Worm (Caenorhabditis elegans) whole organism, late embryonic: ENCODE data around the gene C02F5.10.

Experiments
- C38D4.7 ChIP-seq: fragments of 200-800 bp; sonication (Bioruptor generic); optimal IDR thresholded peaks from 2 replicates; lab custom pipeline; 2018; ENCODE audit warnings: mild to moderate bottlenecking, missing genetic modification characterization, moderate library complexity, missing compliant biosample characterization
- F13H6.1 ChIP-seq: sonication (generic microtip); optimal IDR thresholded peaks from 2 replicates; lab custom pipeline; 2016; ENCODE audit warnings: missing genetic modification characterization, missing compliant biosample characterization
- K02D7.2 ChIP-seq: sonication (generic microtip); optimal IDR thresholded peaks from 2 replicates; lab custom pipeline; 2017; ENCODE audit warnings: mild to moderate bottlenecking, missing genetic modification characterization, missing compliant biosample characterization
- T23F11.4 ChIP-seq: fragments of 200-800 bp; sonication (Bioruptor generic); optimal IDR thresholded peaks from 2 replicates; lab custom pipeline; 2018; ENCODE audit warnings: mild to moderate bottlenecking, missing genetic modification characterization, missing compliant biosample characterization
- ahr-1 ChIP-seq: sonication (generic microtip); optimal IDR thresholded peaks from 2 replicates; lab custom pipeline; 2016; ENCODE audit warnings: missing genetic modification characterization, missing compliant biosample characterization
- ama-1 ChIP-seq: fragments of 150-350 bp; optimal IDR thresholded peaks from 2 replicates; lab custom pipeline; 2014
- ceh-14 ChIP-seq: sonication (generic microtip); optimal IDR thresholded peaks from 2 replicates; lab custom pipeline; 2016; ENCODE audit warnings: missing genotype, missing genetic modification characterization, missing compliant biosample characterization
- ceh-18 ChIP-seq: sonication (generic microtip); optimal IDR thresholded peaks from 2 replicates; lab custom pipeline; 2016; ENCODE audit warnings: missing genetic modification characterization, missing compliant biosample characterization
- ceh-19 ChIP-seq: fragments of 200-800 bp; sonication (Bioruptor generic); optimal IDR thresholded peaks from 2 replicates; lab custom pipeline; 2018; ENCODE audit warnings: mild to moderate bottlenecking, missing genetic modification characterization, missing compliant biosample characterization
- ceh-22 ChIP-seq: sonication (generic microtip); optimal IDR thresholded peaks from 2 replicates; lab custom pipeline; 2017; ENCODE audit warnings: missing biosample characterization, missing genetic modification characterization
- ceh-24 ChIP-seq: sonication (generic microtip); optimal IDR thresholded peaks from 2 replicates; lab custom pipeline; 2016; ENCODE audit warnings: mild to moderate bottlenecking, missing genetic modification characterization, missing compliant biosample characterization
- ceh-31 ChIP-seq: sonication (generic microtip); optimal IDR thresholded peaks from 2 replicates; lab custom pipeline; 2016; ENCODE audit warnings: missing genetic modification characterization, missing compliant biosample characterization
- ceh-34 ChIP-seq: sonication (generic microtip); optimal IDR thresholded peaks from 2 replicates; lab custom pipeline; 2016; ENCODE audit warnings: mild to moderate bottlenecking, missing genetic modification characterization, missing compliant biosample characterization
- ceh-45 ChIP-seq: fragments of 200-800 bp; sonication (Bioruptor generic); IDR thresholded peaks from 2 replicates; pipeline ENCODE4 v1.3.6; 2022; ENCODE audit warnings: missing genetic modification reagents, missing genetic modification characterization, missing compliant biosample characterization
- ceh-48 ChIP-seq: sonication (generic microtip); optimal IDR thresholded peaks from 2 replicates; lab custom pipeline; 2016; ENCODE audit warnings: missing genetic modification characterization, inconsistent platforms, missing compliant biosample characterization
- ceh-9 ChIP-seq: sonication (generic microtip); optimal IDR thresholded peaks from 2 replicates; lab custom pipeline; 2016; ENCODE audit warnings: mild to moderate bottlenecking, missing genetic modification characterization, inconsistent platforms, missing compliant biosample characterization
- che-1 ChIP-seq: sonication (generic microtip); optimal IDR thresholded peaks from 2 replicates; lab custom pipeline; 2016; ENCODE audit warnings: mild to moderate bottlenecking, missing genetic modification characterization, missing compliant biosample characterization
- elt-2 ChIP-seq: sonication (generic microtip); optimal IDR thresholded peaks from 2 replicates; lab custom pipeline; 2016; ENCODE audit warnings: missing genetic modification reagents, missing genetic modification characterization, missing compliant biosample characterization
- elt-4 ChIP-seq: sonication (generic microtip); optimal IDR thresholded peaks from 2 replicates; lab custom pipeline; 2016; ENCODE audit warnings: missing genetic modification characterization, missing compliant biosample characterization
- eyg-1 ChIP-seq: sonication (generic microtip); optimal IDR thresholded peaks from 2 replicates; lab custom pipeline; 2016; ENCODE audit warnings: missing genotype, missing genetic modification characterization, missing compliant biosample characterization
- fkh-10 ChIP-seq: fragments of 150-350 bp; optimal IDR thresholded peaks from 2 replicates; lab custom pipeline; 2014; ENCODE audit warnings: missing biosample characterization, missing genetic modification reagents, missing genetic modification characterization
- fkh-6 ChIP-seq: sonication (generic microtip); optimal IDR thresholded peaks from 2 replicates; lab custom pipeline; 2016; ENCODE audit warnings: missing genetic modification characterization, missing compliant biosample characterization
- gmeb-2 ChIP-seq: sonication (generic microtip); optimal IDR thresholded peaks from 2 replicates; lab custom pipeline; 2016; ENCODE audit warnings: missing genetic modification characterization, inconsistent platforms, missing compliant biosample characterization
- hlh-13 ChIP-seq: fragments of 200-800 bp; sonication (Bioruptor generic); optimal IDR thresholded peaks from 2 replicates; lab custom pipeline; 2018; ENCODE audit warnings: mild to moderate bottlenecking, missing genetic modification characterization, missing compliant biosample characterization
- hlh-15 ChIP-seq: sonication (generic microtip); optimal IDR thresholded peaks from 2 replicates; lab custom pipeline; 2016; ENCODE audit warnings: missing genetic modification characterization, missing compliant biosample characterization
- hlh-6 ChIP-seq: sonication (generic microtip); optimal IDR thresholded peaks from 2 replicates; lab custom pipeline; 2016; ENCODE audit warnings: missing genotype, missing genetic modification characterization, missing compliant biosample characterization
- hlh-8 ChIP-seq: sonication (generic microtip); optimal IDR thresholded peaks from 2 replicates; lab custom pipeline; 2016; ENCODE audit warnings: missing genotype, missing genetic modification characterization, missing compliant biosample characterization
- lin-11 ChIP-seq: fragments of 200-800 bp; sonication (Bioruptor generic); optimal IDR thresholded peaks from 2 replicates; lab custom pipeline; 2018; ENCODE audit warnings: mild to moderate bottlenecking, missing genetic modification characterization, missing compliant biosample characterization
- madf-2 ChIP-seq: sonication (generic microtip); optimal IDR thresholded peaks from 2 replicates; lab custom pipeline; 2017; ENCODE audit warnings: missing genetic modification characterization, missing compliant biosample characterization
- mec-3 ChIP-seq: sonication (generic microtip); optimal IDR thresholded peaks from 2 replicates; lab custom pipeline; 2016; ENCODE audit warnings: borderline replicate concordance, missing genetic modification characterization, missing compliant biosample characterization
- nhr-11 ChIP-seq: fragments of 150-350 bp; optimal IDR thresholded peaks from 2 replicates; lab custom pipeline; 2014; ENCODE audit warnings: missing biosample characterization, missing genetic modification characterization
- nhr-232 ChIP-seq: sonication (generic microtip); optimal IDR thresholded peaks from 2 replicates; lab custom pipeline; 2016; ENCODE audit warnings: missing genetic modification characterization, missing compliant biosample characterization
- odd-2 ChIP-seq: sonication (generic microtip); optimal IDR thresholded peaks from 2 replicates; lab custom pipeline; 2017; ENCODE audit warnings: antibody characterized with exemption, mild to moderate bottlenecking, missing genetic modification characterization, missing compliant biosample characterization
- pag-3 ChIP-seq: sonication (generic microtip); optimal IDR thresholded peaks from 2 replicates; lab custom pipeline; 2016; ENCODE audit warnings: missing compliant biosample characterization, missing genetic modification characterization, borderline replicate concordance
- pax-1 ChIP-seq: fragments of 150-350 bp; optimal IDR thresholded peaks from 2 replicates; lab custom pipeline; 2014; ENCODE audit warnings: missing biosample characterization, missing genetic modification characterization
- pha-2 ChIP-seq: sonication (generic microtip); optimal IDR thresholded peaks from 2 replicates; lab custom pipeline; 2017; ENCODE audit warnings: mild to moderate bottlenecking, missing genetic modification characterization, missing compliant biosample characterization
- pha-4 ChIP-seq: fragments of 150-350 bp; optimal IDR thresholded peaks from 2 replicates; lab custom pipeline; 2018; ENCODE audit warnings: missing biosample characterization, missing genetic modification reagents, missing genetic modification characterization
- pqm-1 ChIP-seq: sonication (generic microtip); optimal IDR thresholded peaks from 2 replicates; lab custom pipeline; 2016; ENCODE audit warnings: missing genetic modification characterization, missing compliant biosample characterization
- ref-2 ChIP-seq: sonication (generic microtip); optimal IDR thresholded peaks from 2 replicates; lab custom pipeline; 2016; ENCODE audit warnings: missing genetic modification characterization, missing compliant biosample characterization
- sdc-2 ChIP-seq: sonication (generic microtip); optimal IDR thresholded peaks from 2 replicates; lab custom pipeline; 2016; ENCODE audit warnings: missing genotype, missing genetic modification characterization, missing compliant biosample characterization
- sox-2 ChIP-seq: fragments of 200-800 bp; sonication (Bioruptor generic); IDR thresholded peaks from 2 replicates; pipeline ENCODE4 v1.3.6; 2022; ENCODE audit warnings: missing genetic modification reagents, missing genetic modification characterization, missing compliant biosample characterization
- syd-9 ChIP-seq: sonication (generic microtip); optimal IDR thresholded peaks from 2 replicates; lab custom pipeline; 2016; ENCODE audit warnings: mild to moderate bottlenecking, missing genetic modification characterization, moderate library complexity, missing compliant biosample characterization
- tbx-2 ChIP-seq: sonication (generic microtip); optimal IDR thresholded peaks from 2 replicates; lab custom pipeline; 2016; ENCODE audit warnings: missing genetic modification characterization, missing compliant biosample characterization
- tbx-7 ChIP-seq: sonication (generic microtip); optimal IDR thresholded peaks from 2 replicates; lab custom pipeline; 2016; ENCODE audit warnings: missing genotype, missing genetic modification characterization, missing compliant biosample characterization
- ttx-3 ChIP-seq: sonication (generic microtip); optimal IDR thresholded peaks from 2 replicates; lab custom pipeline; 2016; ENCODE audit warnings: missing genetic modification reagents, missing genetic modification characterization, missing compliant biosample characterization
- unc-3 ChIP-seq, 2 experiments: fragments of 200-800 bp in 1 of 2; sonication (Bioruptor generic) in 1 of 2; sonication (generic microtip) in 1 of 2; conservative IDR thresholded peaks in 1 of 2; optimal IDR thresholded peaks in 1 of 2; 2 replicates each; pipeline versions ENCODE4 v1.3.6 to Lab custom; 2016 to 2022; ENCODE audit warnings: missing compliant biosample characterization in 2 of 2, missing genetic modification characterization in 2 of 2, missing genetic modification reagents in 1 of 2
- unc-55 ChIP-seq: sonication (generic microtip); optimal IDR thresholded peaks from 2 replicates; lab custom pipeline; 2017; ENCODE audit warnings: missing biosample characterization, missing genetic modification reagents, missing genetic modification characterization
- unc-86 ChIP-seq: sonication (generic microtip); optimal IDR thresholded peaks from 2 replicates; lab custom pipeline; 2016; ENCODE audit warnings: missing genetic modification characterization, missing compliant biosample characterization
- zip-5 ChIP-seq: sonication (generic microtip); optimal IDR thresholded peaks from 2 replicates; lab custom pipeline; 2016; ENCODE audit warnings: missing genetic modification characterization, missing compliant biosample characterization

Gene C02F5.10

ce11 chrIII:8265753-8266152, 16.5 kb upstream of the C02F5.10 start, which contains the start of gene mrps-9:
mrps-9 (plus strand) TSS chrIII:8266062.
- peak; percentile 35 for TF ChIP-seq ceh-14 (tag; lab: Kevin White, UChicago)
- TF ChIP-seq T23F11.4, result no peak

- TF ChIP-seq unc-86 (no peak), sdc-2 (no peak), syd-9 (tag; lab: Kevin White, UChicago) (no peak), pqm-1 (tag; lab: Kevin White, UChicago) (no peak), K02D7.2 (no peak)
Measured at ce11 chrIII:8263377-8263776, 14.1 kb upstream of the C02F5.10 start, which contains the start of gene col-91. col-91 (minus strand) TSS chrIII:8263664.

ce11 chrIII:8262599-8262998, 13.3 kb upstream of the C02F5.10 start:
- no peak for TF ChIP-seq pha-4 (tag; lab: Kevin White, UChicago)
- no peak for TF ChIP-seq ahr-1 (tag; lab: Kevin White, UChicago)
- TF ChIP-seq pax-1 (tag; lab: Kevin White, UChicago), result no peak
- TF ChIP-seq fkh-10 (GFP tag; lab: Kevin White, UChicago), result no peak
- no peak for TF ChIP-seq ceh-31
- no peak for TF ChIP-seq K02D7.2
- peak; percentile 17 for TF ChIP-seq ceh-9 (tag; lab: Kevin White, UChicago)
- TF ChIP-seq tbx-7, result no peak
- TF ChIP-seq C38D4.7 (GFP tag; lab: Kevin White, UChicago), result no peak
- TF ChIP-seq F13H6.1 (tag; lab: Kevin White, UChicago), result no peak
- TF ChIP-seq unc-55 (GFP tag; lab: Kevin White, UChicago), result no peak
- TF ChIP-seq ceh-14 (tag; lab: Kevin White, UChicago), result no peak
- no peak for TF ChIP-seq gmeb-2 (tag; lab: Kevin White, UChicago)
- no peak for TF ChIP-seq nhr-232 (tag; lab: Kevin White, UChicago)
- TF ChIP-seq hlh-13, result no peak
- TF ChIP-seq unc-86, result no peak
- TF ChIP-seq madf-2 (tag; lab: Kevin White, UChicago), result no peak
- TF ChIP-seq fkh-6 (tag; lab: Kevin White, UChicago), result peak; percentile 25
- no peak for TF ChIP-seq che-1 (tag; lab: Kevin White, UChicago)
- no peak for TF ChIP-seq zip-5 (tag; lab: Kevin White, UChicago)
- no peak for TF ChIP-seq odd-2
- TF ChIP-seq eyg-1 (tag; lab: Kevin White, UChicago), result no peak
- TF ChIP-seq nhr-11 (tag; lab: Kevin White, UChicago), result no peak
- no peak for TF ChIP-seq ceh-19
- no peak for TF ChIP-seq ceh-48 (tag; lab: Kevin White, UChicago)
- no peak for TF ChIP-seq ceh-18 (tag; lab: Kevin White, UChicago)
- TF ChIP-seq elt-2, result no peak
- peak; percentile 26 for TF ChIP-seq sdc-2
- no peak for TF ChIP-seq ceh-24 (tag; lab: Kevin White, UChicago)
- TF ChIP-seq ttx-3 (tag; lab: Kevin White, UChicago), result no peak
- TF ChIP-seq mec-3, result no peak
- no peak for TF ChIP-seq unc-3 (GFP tag; conservative IDR thresholded peaks at IDR 0.05; lab: Robert Waterston, UW)
- no peak for TF ChIP-seq unc-3 (tag; optimal IDR thresholded peaks at IDR 0.05; lab: Kevin White, UChicago)
- no peak for TF ChIP-seq ceh-45 (GFP tag; lab: Robert Waterston, UW)
- TF ChIP-seq pag-3 (tag; lab: Kevin White, UChicago), result no peak
- no peak for TF ChIP-seq lin-11 (tag; lab: Kevin White, UChicago)
- TF ChIP-seq tbx-2 (tag; lab: Kevin White, UChicago), result no peak
- peak; percentile 21 for TF ChIP-seq hlh-6
- TF ChIP-seq ceh-22 (tag; lab: Kevin White, UChicago), result no peak
- no peak for TF ChIP-seq sox-2 (GFP tag; lab: Robert Waterston, UW)
- no peak for TF ChIP-seq ama-1 (lab: Kevin White, UChicago)
- TF ChIP-seq ref-2 (tag; lab: Kevin White, UChicago), result peak; percentile 28
- peak; percentile 94 for TF ChIP-seq elt-4 (tag; lab: Kevin White, UChicago)
- no peak for TF ChIP-seq ceh-34 (tag; lab: Kevin White, UChicago)
- TF ChIP-seq hlh-8 (tag; lab: Kevin White, UChicago), result no peak
- TF ChIP-seq hlh-15, result no peak
- no peak for TF ChIP-seq pqm-1 (tag; lab: Kevin White, UChicago)
- no peak for TF ChIP-seq pha-2 (tag; lab: Kevin White, UChicago)
